Worm (Caenorhabditis elegans): Measurements from ENCODE around the gene F38A5.8.
"Not testable (repeated sequence)": the region's sequence is repeated elsewhere in the genome, so short reads cannot be mapped to it uniquely, and the experiment has no call there.

F38A5.8 gene

ce11 chrIV:6590029-6590428 is 9.5 kb upstream of the F38A5.8 start, which contains the start of the genes lec-11 and irld-7:
Gene lec-11 (minus strand): TSS chrIV:6590154.
Gene irld-7 (plus strand): TSS chrIV:6590360.
- TF ChIP-seq nhr-71 (tag; optimal IDR thresholded peaks at IDR 0.05) (no peak), elt-2 (tag; optimal IDR thresholded peaks at IDR 0.05) (peak; percentile 46)

ce11 chrIV:6591010-6591746 is 8.4 kb upstream of the F38A5.8 start, which contains the start of the genes nspb-1 and nspb-2:
Gene nspb-1 (minus strand): TSS chrIV:6591110.
Gene nspb-2 (plus strand): TSS chrIV:6591696.
- TF ChIP-seq nhr-11, blmp-1, fkh-8 (tag; optimal IDR thresholded peaks at IDR 0.05): not testable (repeated sequence)

ce11 chrIV:6594871-6595270 is 4.7 kb upstream of the F38A5.8 start, which contains the start of gene nspb-3:
Gene nspb-3 (minus strand): TSS chrIV:6594971.
- not testable (repeated sequence) for TF ChIP-seq ztf-11 (tag; optimal IDR thresholded peaks at IDR 0.05); mab-9 (GFP tag; IDR thresholded peaks at IDR 0.05); lin-14 (GFP tag; optimal IDR thresholded peaks at IDR 0.05)

ce11 chrIV:6595912-6596311 is 3.6 kb upstream of the F38A5.8 start, which contains the start of gene F38A5.22:
Gene F38A5.22 (minus strand): TSS chrIV:6595940.
- TF ChIP-seq snpc-4 (tag; optimal IDR thresholded peaks at IDR 0.05) (no peak), nhr-19 (GFP tag; conservative IDR thresholded peaks at IDR 0.05) (no peak), egl-13 (tag; optimal IDR thresholded peaks at IDR 0.05) (no peak), fkh-4 (tag; optimal IDR thresholded peaks at IDR 0.05; ENCODE audit: borderline replicate concordance) (no peak), hpl-2 (GFP tag; optimal IDR thresholded peaks at IDR 0.05) (no peak), isw-1 (GFP tag; IDR thresholded peaks at IDR 0.05) (no peak), snu-23 (GFP tag; optimal IDR thresholded peaks at IDR 0.05) (no peak)

ce11 chrIV:6597298-6597697 is 2.2 kb upstream of the F38A5.8 start, which contains the start of gene F38A5.6:
Gene F38A5.6 (minus strand): TSS chrIV:6597398.
- TF ChIP-seq irx-1 (tag; optimal IDR thresholded peaks at IDR 0.05), result no peak
- no peak for TF ChIP-seq efl-1 (optimal IDR thresholded peaks at IDR 0.05)
- TF ChIP-seq efl-1 (GFP tag; optimal IDR thresholded peaks at IDR 0.05 in 1 of 2), result peak in 1 of 2 experiments; percentile 88

ce11 chrIV:6597918-6598317 is 1.6 kb upstream of the F38A5.8 start, which contains the start of gene nspb-4:
Gene nspb-4 (plus strand): TSS chrIV:6598218.
- not testable (repeated sequence) for TF ChIP-seq aha-1, nhr-11, nhr-76 (tag; optimal IDR thresholded peaks at IDR 0.05)

- TF ChIP-seq ztf-11 (tag; optimal IDR thresholded peaks at IDR 0.05); ama-1 (optimal IDR thresholded peaks at IDR 0.05); nhr-19 (GFP tag; conservative IDR thresholded peaks at IDR 0.05): not testable (repeated sequence)
These were observed 807 bp upstream of the F38A5.8 start, which contains the start of gene nspb-5 for ce11 chrIV:6598740-6599139. Gene nspb-5 (plus strand): TSS chrIV:6599040.

ce11 chrIV:6601213-6601724 is 1.7 kb downstream of the F38A5.8 start, which contains the start of gene sup-36:
Gene sup-36 (plus strand): TSS chrIV:6601674.
- peak; percentile 28 for TF ChIP-seq snu-23 (GFP tag; optimal IDR thresholded peaks at IDR 0.05)
- peak; percentile 29 for TF ChIP-seq rnt-1 (tag; optimal IDR thresholded peaks at IDR 0.05)
- peak; percentile 21 to 25 for TF ChIP-seq efl-1 (optimal IDR thresholded peaks at IDR 0.05)
- peak; percentile 22 to 31 for TF ChIP-seq efl-1 (GFP tag; optimal IDR thresholded peaks at IDR 0.05 in 1 of 2)
- TF ChIP-seq lin-35 (GFP tag; optimal IDR thresholded peaks at IDR 0.05), result peak in 1 of 2 experiments; percentile 45
- no peak for TF ChIP-seq ceh-63 (GFP tag; optimal IDR thresholded peaks at IDR 0.05)
- peak in 1 of 3 experiments; percentile 1 for TF ChIP-seq dpl-1 (GFP tag; optimal IDR thresholded peaks at IDR 0.05)
- TF ChIP-seq lin-15B (tag; optimal IDR thresholded peaks at IDR 0.05), result no peak
- peak in 1 of 3 experiments; percentile 18 for TF ChIP-seq ceh-82 (tag; optimal IDR thresholded peaks at IDR 0.05)
- no peak for TF ChIP-seq nhr-76 (tag; optimal IDR thresholded peaks at IDR 0.05)
